Worm (Caenorhabditis elegans) whole organism, mixed stage, embryonic: ENCODE data around the gene srw-141.

ENCODE experiments used
- blmp-1 ChIP-seq: fragments of 150-350 bp; optimal IDR thresholded peaks from 2 replicates; lab custom pipeline; 2014; ENCODE audit warnings: missing biosample characterization, missing genetic modification characterization
- elt-1 ChIP-seq: sonication (generic microtip); optimal IDR thresholded peaks from 2 replicates; lab custom pipeline; 2017; ENCODE audit warnings: missing genetic modification characterization, mild to moderate bottlenecking, missing compliant biosample characterization, antibody characterized with exemption, moderate library complexity, borderline replicate concordance; ENCODE audit not compliant: insufficient read depth
- lin-13 ChIP-seq: fragments of 150-350 bp; optimal IDR thresholded peaks from 2 replicates; lab custom pipeline; 2014; ENCODE audit warnings: missing biosample characterization, missing genetic modification characterization
- mab-5 ChIP-seq: fragments of 150-350 bp; optimal IDR thresholded peaks from 2 replicates; lab custom pipeline; 2014; ENCODE audit warnings: missing biosample characterization, missing genetic modification characterization
- nhr-237 ChIP-seq: fragments of 150-350 bp; optimal IDR thresholded peaks from 2 replicates; lab custom pipeline; 2014; ENCODE audit warnings: missing biosample characterization, missing genetic modification characterization
- nhr-76 ChIP-seq: sonication (generic microtip); optimal IDR thresholded peaks from 2 replicates; lab custom pipeline; 2017; ENCODE audit warnings: missing biosample characterization, missing genetic modification characterization
- pha-4 ChIP-seq: fragments of 150-350 bp; optimal IDR thresholded peaks from 2 replicates; lab custom pipeline; 2018; ENCODE audit warnings: missing biosample characterization, missing genetic modification reagents, missing genetic modification characterization
- unc-62 ChIP-seq: fragments of 150-350 bp; optimal IDR thresholded peaks from 2 replicates; lab custom pipeline; 2014; ENCODE audit warnings: missing biosample characterization, missing genetic modification reagents, missing genetic modification characterization

ce11 chrV:2909525-2909924 is 28.9 kb downstream of the srw-141 start, which contains the start of gene zmp-3:
- TF ChIP-seq mab-5 (tag; lab: Kevin White, UChicago) (no peak), elt-1 (tag; lab: Kevin White, UChicago) (no peak), pha-4 (tag; lab: Kevin White, UChicago) (no peak), unc-62 (no peak), nhr-237 (tag; lab: Kevin White, UChicago) (no peak), nhr-76 (tag; lab: Kevin White, UChicago) (no peak), blmp-1 (tag; lab: Kevin White, UChicago) (no peak), lin-13 (tag; lab: Kevin White, UChicago) (no peak)
